2 fruit fly cellular contexts compared by ENCODE assay signal in genomic region chr2L:1080802-1081464, dm6.
TF ChIP-seq lines count a peak whose summit lies in the region.

Atg4a (plus strand) TSS chr2L:1080911.

TF ChIP-seq in whole organism, embryonic, 481 proteins besides CTCF, POLR2A, EP300 and RAD21 (continued from another document):
- TF ChIP-seq nom (GFP tag; optimal IDR thresholded peaks at IDR 0.05; lab: Kevin White, UChicago), result peak; percentile 62
- peak; percentile 62 for TF ChIP-seq Med (GFP tag; lab: Kevin White, UChicago)
- TF ChIP-seq lab (GFP tag; optimal IDR thresholded peaks at IDR 0.05; lab: Kevin White, UChicago), result no peak
- TF ChIP-seq Pdp1 (GFP tag; optimal IDR thresholded peaks at IDR 0.05; lab: Kevin White, UChicago), result peak in 1 of 2 experiments; percentile 74
- peak; percentile 64 for TF ChIP-seq YL-1 (GFP tag; optimal IDR thresholded peaks at IDR 0.05; lab: Kevin White, UChicago)
- peak; percentile 21 for TF ChIP-seq CG34376 (GFP tag; optimal IDR thresholded peaks at IDR 0.05; lab: Kevin White, UChicago)

TF ChIP-seq in whole organism, prepupa, 60 proteins besides CTCF, POLR2A, EP300 and RAD21 (continued from another document):
- no peak for TF ChIP-seq Sox15 (GFP tag; optimal IDR thresholded peaks at IDR 0.05; lab: Kevin White, UChicago)
- no peak for TF ChIP-seq Hr38 (GFP tag; optimal IDR thresholded peaks at IDR 0.05; lab: Kevin White, UChicago)
- no peak for TF ChIP-seq Lpt (GFP tag; optimal IDR thresholded peaks at IDR 0.05; lab: Kevin White, UChicago)
- no peak for TF ChIP-seq dac (GFP tag; optimal IDR thresholded peaks at IDR 0.05; lab: Kevin White, UChicago)
- no peak for TF ChIP-seq CG7368 (GFP tag; optimal IDR thresholded peaks at IDR 0.05; lab: Kevin White, UChicago)
- no peak for TF ChIP-seq CG11294 (GFP tag; IDR thresholded peaks at IDR 0.05; lab: Robert Waterston, UW)
- TF ChIP-seq CG32006 (GFP tag; optimal IDR thresholded peaks at IDR 0.05; lab: Kevin White, UChicago), result no peak
- TF ChIP-seq Ets21C (GFP tag; optimal IDR thresholded peaks at IDR 0.05; lab: Kevin White, UChicago), result no peak
- peak; percentile 3 for TF ChIP-seq spab (GFP tag; optimal IDR thresholded peaks at IDR 0.05; lab: Kevin White, UChicago)
- peak; percentile 45; the same call in 1 of the 3 replicates for TF ChIP-seq eg (GFP tag; IDR thresholded peaks at IDR 0.05; lab: Robert Waterston, UW)
- TF ChIP-seq svp (GFP tag; lab: Kevin White, UChicago), result peak; percentile 90
- TF ChIP-seq vri (GFP tag; optimal IDR thresholded peaks at IDR 0.05; lab: Kevin White, UChicago), result no peak
- no peak for TF ChIP-seq CG6792 (GFP tag; optimal IDR thresholded peaks at IDR 0.05; lab: Kevin White, UChicago)
- no peak for TF ChIP-seq CG34406 (GFP tag; optimal IDR thresholded peaks at IDR 0.05; lab: Kevin White, UChicago)
- no peak for TF ChIP-seq topi (GFP tag; optimal IDR thresholded peaks at IDR 0.05; lab: Kevin White, UChicago)
- TF ChIP-seq Sox102F (GFP tag; optimal IDR thresholded peaks at IDR 0.05; lab: Kevin White, UChicago), result no peak
- TF ChIP-seq Hr4 (GFP tag; optimal IDR thresholded peaks at IDR 0.05; lab: Kevin White, UChicago), result no peak
- TF ChIP-seq CG15336 (GFP tag; IDR thresholded peaks at IDR 0.05; lab: Robert Waterston, UW), result peak; percentile 43; the same call in 1 of the 2 replicates
- no peak for TF ChIP-seq CG11762 (GFP tag; optimal IDR thresholded peaks at IDR 0.05; lab: Kevin White, UChicago; ENCODE audit: insufficient read depth)
- TF ChIP-seq CG9139 (GFP tag; optimal IDR thresholded peaks at IDR 0.05; lab: Kevin White, UChicago), result no peak
- no peak for TF ChIP-seq net (GFP tag; optimal IDR thresholded peaks at IDR 0.05; lab: Kevin White, UChicago)
- TF ChIP-seq CG8119 (GFP tag; IDR thresholded peaks at IDR 0.05; lab: Robert Waterston, UW), result no peak
- peak; percentile 29 for TF ChIP-seq CG16779 (tag; optimal IDR thresholded peaks at IDR 0.05; lab: Kevin White, UChicago)
- TF ChIP-seq CG1621 (tag; optimal IDR thresholded peaks at IDR 0.05; lab: Kevin White, UChicago), result peak; percentile 9
- peak; percentile 57; the same call in 2 of the 3 replicates for TF ChIP-seq CG6163 (GFP tag; IDR thresholded peaks at IDR 0.05; lab: Robert Waterston, UW)
- no peak for TF ChIP-seq lz (GFP tag; optimal IDR thresholded peaks at IDR 0.05; lab: Kevin White, UChicago)
- TF ChIP-seq Met (GFP tag; optimal IDR thresholded peaks at IDR 0.05; lab: Kevin White, UChicago), result no peak
- TF ChIP-seq cyc (GFP tag; optimal IDR thresholded peaks at IDR 0.05; lab: Kevin White, UChicago), result no peak
- TF ChIP-seq Gug (GFP tag; IDR thresholded peaks at IDR 0.05; lab: Robert Waterston, UW), result no peak
- no peak for TF ChIP-seq esn (GFP tag; optimal IDR thresholded peaks at IDR 0.05; lab: Kevin White, UChicago)
- no peak for TF ChIP-seq CG8632 (GFP tag; optimal IDR thresholded peaks at IDR 0.05; lab: Kevin White, UChicago)
- TF ChIP-seq achi (GFP tag; optimal IDR thresholded peaks at IDR 0.05; lab: Kevin White, UChicago), result no peak
- TF ChIP-seq fd59A (GFP tag; optimal IDR thresholded peaks at IDR 0.05; lab: Kevin White, UChicago), result no peak
